Worm (Caenorhabditis elegans) whole organism, midembryonic: Measurements from ENCODE around the gene B0252.8.

Experiments
- T22C8.4 ChIP-seq: fragments of 200-800 bp; sonication (Bioruptor generic); IDR thresholded peaks from 2 replicates; pipeline ENCODE4 v1.3.6; 2022; ENCODE audit warnings: missing genetic modification characterization, missing compliant biosample characterization
- cog-1 ChIP-seq: sonication (generic microtip); optimal IDR thresholded peaks from 2 replicates; lab custom pipeline; 2016; ENCODE audit warnings: missing genetic modification characterization, missing compliant biosample characterization
- flt-1 ChIP-seq: fragments of 200-800 bp; sonication (Bioruptor generic); IDR thresholded peaks from 2 replicates; pipeline ENCODE4 v1.3.6; 2022; ENCODE audit warnings: missing genetic modification characterization, missing compliant biosample characterization
- klf-2 ChIP-seq: fragments of 200-800 bp; sonication (Bioruptor generic); conservative IDR thresholded peaks from 2 replicates; pipeline ENCODE4 v1.3.6; 2022; ENCODE audit warnings: missing genetic modification reagents, missing genetic modification characterization, missing compliant biosample characterization
- med-1 ChIP-seq: sonication (generic microtip); optimal IDR thresholded peaks from 2 replicates; lab custom pipeline; 2017; ENCODE audit warnings: missing genetic modification characterization, mild to moderate bottlenecking, missing compliant biosample characterization, antibody characterized with exemption, missing genetic modification reagents; ENCODE audit not compliant: insufficient read depth
- ref-1 ChIP-seq: fragments of 200-800 bp; sonication (Bioruptor generic); conservative IDR thresholded peaks from 2 replicates; pipeline ENCODE4 v1.3.6; 2022; ENCODE audit warnings: missing genetic modification reagents, missing genetic modification characterization, missing compliant biosample characterization
- tab-1 ChIP-seq: fragments of 200-800 bp; sonication (Bioruptor generic); IDR thresholded peaks from 2 replicates; pipeline ENCODE4 v1.3.6; 2022; ENCODE audit warnings: missing genetic modification characterization, missing compliant biosample characterization
- ztf-23 ChIP-seq: fragments of 200-800 bp; sonication (Bioruptor generic); IDR thresholded peaks from 2 replicates; pipeline ENCODE4 v1.3.6; 2022; ENCODE audit warnings: missing genetic modification reagents, missing genetic modification characterization, missing compliant biosample characterization
- ztf-29 ChIP-seq: fragments of 200-800 bp; sonication (Bioruptor generic); IDR thresholded peaks from 2 replicates; pipeline ENCODE4 v1.3.6; 2022; ENCODE audit warnings: missing genetic modification reagents, missing genetic modification characterization, missing compliant biosample characterization

The B0252.8 gene

ce11 chrII:6955084-6955697 lies 39.2 kb downstream of the B0252.8 start:
- TF ChIP-seq flt-1 (GFP tag; lab: Robert Waterston, UW) (no peak), ref-1 (no peak), klf-2 (GFP tag; lab: Robert Waterston, UW) (no peak), med-1 (GFP tag; lab: Kevin White, UChicago) (no peak), cog-1 (no peak), ztf-23 (GFP tag; lab: Robert Waterston, UW) (no peak), tab-1 (GFP tag; lab: Robert Waterston, UW) (no peak), ztf-29 (no peak), T22C8.4 (no peak)

- TF ChIP-seq flt-1 (GFP tag; lab: Robert Waterston, UW) (no peak), ztf-23 (GFP tag; lab: Robert Waterston, UW) (no peak), med-1 (GFP tag; lab: Kevin White, UChicago) (no peak), ref-1 (no peak), ztf-29 (no peak), T22C8.4 (no peak), klf-2 (GFP tag; lab: Robert Waterston, UW) (no peak), tab-1 (GFP tag; lab: Robert Waterston, UW) (no peak), cog-1 (no peak)
Measured at ce11 chrII:6958136-6958535, 42.2 kb downstream of the B0252.8 start.

DNA sequence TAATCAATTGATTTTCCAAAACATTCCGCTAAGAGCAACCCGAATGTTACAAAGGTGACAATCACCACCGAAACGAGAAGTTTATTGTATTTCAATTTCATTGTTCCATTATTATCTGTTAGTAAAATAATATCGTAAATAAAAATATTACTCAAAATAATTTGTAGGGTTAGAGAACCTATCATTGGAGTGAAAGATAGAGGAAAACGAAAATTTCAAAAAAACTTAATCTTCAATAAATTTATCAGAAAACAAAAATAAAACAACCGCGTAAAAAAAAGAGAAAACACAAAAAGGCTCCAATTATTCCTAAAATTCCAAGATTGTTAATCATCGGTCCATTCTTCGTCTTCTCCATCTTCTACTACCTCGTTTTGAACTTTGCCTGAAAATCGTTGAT lies 49.6 kb downstream of the B0252.8 start, which contains the start of gene tra-2:
Gene tra-2 (minus strand): TSS at position 101 of the 400 bp plus-strand sequence.
- TF ChIP-seq cog-1 (no peak), ztf-29 (no peak), klf-2 (GFP tag; lab: Robert Waterston, UW) (no peak)
